Fruit fly (Drosophila melanogaster): Measurements from ENCODE around the gene frj.

The frj gene

dm6 chr2L:6455032-6455954 is 559 bp upstream of the frj start, which contains the start of gene retm:
retm (minus strand) TSS chr2L:6455929.
- TF ChIP-seq rn (GFP tag; IDR thresholded peaks at IDR 0.05) (no peak), Snoo (tag; optimal IDR thresholded peaks at IDR 0.05) (no peak), CG4496 (GFP tag; IDR thresholded peaks at IDR 0.05) (no peak), EcR (GFP tag; optimal IDR thresholded peaks at IDR 0.05) (peak; percentile 48), CG34367 (tag; optimal IDR thresholded peaks at IDR 0.05) (no peak), CG17806 (tag; optimal IDR thresholded peaks at IDR 0.05) (no peak), Pif1A (GFP tag; optimal IDR thresholded peaks at IDR 0.05) (peak; percentile 20), CG8159 (tag; optimal IDR thresholded peaks at IDR 0.05) (no peak), CG10348 (GFP tag; IDR thresholded peaks at IDR 0.05) (no peak), Ets98B (GFP tag; IDR thresholded peaks at IDR 0.05) (peak; percentile 25; the same call in 1 of the 2 replicates), Pif1B (GFP tag; optimal IDR thresholded peaks at IDR 0.05) (peak; percentile 6), CG13204 (GFP tag; optimal IDR thresholded peaks at IDR 0.05) (peak; percentile 21), D1 (tag; optimal IDR thresholded peaks at IDR 0.05) (no peak), CG8301 (tag; optimal IDR thresholded peaks at IDR 0.05) (no peak), CG32121 (GFP tag; IDR thresholded peaks at IDR 0.05) (peak; percentile 16; the same call in 1 of the 2 replicates), CG14655 (GFP tag; optimal IDR thresholded peaks at IDR 0.05) (no peak), CG12605 (GFP tag; IDR thresholded peaks at IDR 0.05) (no peak), gl (tag; optimal IDR thresholded peaks at IDR 0.05) (no peak), fd96Ca (GFP tag; IDR thresholded peaks at IDR 0.05) (no peak; the same call in 2 of the 3 replicates)

- TF ChIP-seq CG34367 (tag; optimal IDR thresholded peaks at IDR 0.05) (no peak), Pif1B (GFP tag; optimal IDR thresholded peaks at IDR 0.05) (no peak), CG4496 (GFP tag; IDR thresholded peaks at IDR 0.05) (no peak), CG9948 (tag; optimal IDR thresholded peaks at IDR 0.05) (no peak), CG10348 (GFP tag; IDR thresholded peaks at IDR 0.05) (no peak), D1 (tag; optimal IDR thresholded peaks at IDR 0.05) (no peak), CG17806 (tag; optimal IDR thresholded peaks at IDR 0.05) (no peak), EcR (GFP tag; optimal IDR thresholded peaks at IDR 0.05) (no peak), gl (tag; optimal IDR thresholded peaks at IDR 0.05) (no peak), CG32121 (GFP tag; IDR thresholded peaks at IDR 0.05) (no peak), CG14655 (GFP tag; optimal IDR thresholded peaks at IDR 0.05) (no peak), CG8159 (tag; optimal IDR thresholded peaks at IDR 0.05) (no peak), Pif1A (GFP tag; optimal IDR thresholded peaks at IDR 0.05) (no peak), CG15710 (tag; optimal IDR thresholded peaks at IDR 0.05) (no peak), CG8301 (tag; optimal IDR thresholded peaks at IDR 0.05) (no peak), fd96Ca (GFP tag; IDR thresholded peaks at IDR 0.05) (no peak), Snoo (tag; optimal IDR thresholded peaks at IDR 0.05) (no peak), CG12605 (GFP tag; IDR thresholded peaks at IDR 0.05) (no peak), CG13204 (GFP tag; optimal IDR thresholded peaks at IDR 0.05) (no peak)
These were observed 1.7 kb downstream of the frj start for dm6 chr2L:6457583-6457982.

DNA sequence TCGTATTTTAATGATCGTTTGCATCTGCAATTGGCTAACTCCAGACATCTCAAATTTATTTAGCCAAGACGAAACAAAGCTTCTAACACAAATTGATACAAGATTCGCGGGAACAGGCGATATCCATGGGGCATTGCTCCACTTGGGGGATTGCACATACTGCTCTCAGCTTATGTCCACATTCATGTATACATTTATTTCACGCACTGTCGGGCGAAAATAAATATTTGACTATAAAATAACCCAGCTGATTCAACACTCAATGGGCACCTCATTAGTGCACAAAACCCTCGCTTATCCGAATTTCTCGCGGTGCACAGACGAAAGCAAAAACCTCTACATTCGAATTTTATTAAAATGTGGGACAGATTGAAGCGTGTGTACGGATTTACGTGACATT is 5.6 kb downstream of the frj start:
- TF ChIP-seq CG8301 (tag; optimal IDR thresholded peaks at IDR 0.05), result no peak
- no peak for TF ChIP-seq rn (GFP tag; IDR thresholded peaks at IDR 0.05)
- no peak for TF ChIP-seq CG34367 (tag; optimal IDR thresholded peaks at IDR 0.05)
- TF ChIP-seq CG17806 (tag; optimal IDR thresholded peaks at IDR 0.05), result no peak
- no peak for TF ChIP-seq Pif1A (GFP tag; optimal IDR thresholded peaks at IDR 0.05)
- TF ChIP-seq Snoo (tag; optimal IDR thresholded peaks at IDR 0.05), result no peak

DNA sequence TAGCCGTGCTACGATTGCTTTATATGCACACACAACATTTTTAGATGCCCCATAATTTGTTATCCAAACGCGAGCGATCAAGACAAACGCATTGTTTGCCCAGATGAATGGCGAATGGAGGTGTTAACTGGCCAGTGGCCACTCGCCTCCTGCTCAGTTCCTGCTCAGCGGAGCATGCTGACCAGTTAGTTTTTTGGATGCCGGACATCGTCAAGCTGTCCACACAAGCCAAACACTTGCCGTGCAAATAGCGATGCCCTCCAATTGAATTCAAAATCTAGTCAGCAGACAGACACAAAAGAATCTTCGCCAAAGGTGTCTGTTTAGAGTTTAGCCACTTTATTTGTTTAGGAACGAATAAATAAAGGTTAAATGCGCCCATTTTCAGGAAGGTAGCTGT is 6.4 kb downstream of the frj start:
- TF ChIP-seq CG8301 (tag; optimal IDR thresholded peaks at IDR 0.05) (no peak), CG4496 (GFP tag; IDR thresholded peaks at IDR 0.05) (no peak), Ets98B (GFP tag; IDR thresholded peaks at IDR 0.05) (no peak), CG13204 (GFP tag; optimal IDR thresholded peaks at IDR 0.05) (no peak), CG32121 (GFP tag; IDR thresholded peaks at IDR 0.05) (no peak), CG9948 (tag; optimal IDR thresholded peaks at IDR 0.05) (no peak), CG8159 (tag; optimal IDR thresholded peaks at IDR 0.05) (no peak), Snoo (tag; optimal IDR thresholded peaks at IDR 0.05) (no peak), CG34367 (tag; optimal IDR thresholded peaks at IDR 0.05) (no peak), Pif1A (GFP tag; optimal IDR thresholded peaks at IDR 0.05) (no peak), EcR (GFP tag; optimal IDR thresholded peaks at IDR 0.05) (no peak)

dm6 chr2L:6463392-6463791 is 7.5 kb downstream of the frj start:
- TF ChIP-seq EcR (GFP tag; optimal IDR thresholded peaks at IDR 0.05) (peak; percentile 64), CG13204 (GFP tag; optimal IDR thresholded peaks at IDR 0.05) (peak; percentile 71), fd96Ca (GFP tag; IDR thresholded peaks at IDR 0.05) (0 out of 3 replicates have a peak, but pooled peaks have one; percentile 37), gl (tag; optimal IDR thresholded peaks at IDR 0.05) (no peak)

DNA sequence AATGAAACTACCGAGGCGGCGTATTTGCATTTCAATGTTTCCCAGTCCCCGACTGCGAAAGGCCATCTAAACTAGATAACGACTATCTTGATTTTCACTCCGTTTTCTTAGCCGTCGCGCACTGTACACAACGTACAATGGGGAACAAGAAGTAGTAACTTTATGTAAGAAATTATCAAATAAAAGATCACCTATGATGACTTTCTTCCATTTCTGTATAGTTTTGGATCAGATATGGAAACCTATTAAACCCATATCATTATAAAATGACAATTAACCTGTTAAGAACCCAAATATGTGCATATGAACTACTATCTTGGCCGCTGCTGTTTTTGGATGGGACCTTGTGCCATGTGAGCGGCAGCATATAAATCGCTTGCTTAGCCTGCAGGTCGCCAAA is 8.4 kb downstream of the frj start:
- TF ChIP-seq CG17806 (tag; optimal IDR thresholded peaks at IDR 0.05) (no peak), gl (tag; optimal IDR thresholded peaks at IDR 0.05) (no peak), Snoo (tag; optimal IDR thresholded peaks at IDR 0.05) (no peak), rn (GFP tag; IDR thresholded peaks at IDR 0.05) (no peak), CG12605 (GFP tag; IDR thresholded peaks at IDR 0.05) (no peak), CG32121 (GFP tag; IDR thresholded peaks at IDR 0.05) (no peak), CG8301 (tag; optimal IDR thresholded peaks at IDR 0.05) (peak; percentile 26), CG8159 (tag; optimal IDR thresholded peaks at IDR 0.05) (no peak), D1 (tag; optimal IDR thresholded peaks at IDR 0.05) (no peak), CG13204 (GFP tag; optimal IDR thresholded peaks at IDR 0.05) (no peak), CG14655 (GFP tag; optimal IDR thresholded peaks at IDR 0.05) (peak; percentile 21), CG34367 (tag; optimal IDR thresholded peaks at IDR 0.05) (no peak), CG9948 (tag; optimal IDR thresholded peaks at IDR 0.05) (no peak), fd96Ca (GFP tag; IDR thresholded peaks at IDR 0.05) (no peak), EcR (GFP tag; optimal IDR thresholded peaks at IDR 0.05) (no peak), CG15710 (tag; optimal IDR thresholded peaks at IDR 0.05) (no peak), Pif1A (GFP tag; optimal IDR thresholded peaks at IDR 0.05) (peak; percentile 12), Pif1B (GFP tag; optimal IDR thresholded peaks at IDR 0.05) (no peak), CG4496 (GFP tag; IDR thresholded peaks at IDR 0.05) (no peak)

Measured in whole organism, pupa.